Fruit fly (Drosophila melanogaster) whole organism: ENCODE results near the gene CG13297.

ENCODE experiments used
- Dll ChIP-seq: fragments of >200 bp; optimal IDR thresholded peaks from 2 replicates; lab custom pipeline; 2017
- psq ChIP-seq: fragments of >200 bp; optimal IDR thresholded peaks from 2 replicates; lab custom pipeline; 2017
- usp ChIP-seq: fragments of >200 bp; optimal IDR thresholded peaks from 2 replicates; lab custom pipeline; 2017; ENCODE audit warnings: missing biosample characterization, missing genetic modification characterization, mixed read lengths

DNA sequence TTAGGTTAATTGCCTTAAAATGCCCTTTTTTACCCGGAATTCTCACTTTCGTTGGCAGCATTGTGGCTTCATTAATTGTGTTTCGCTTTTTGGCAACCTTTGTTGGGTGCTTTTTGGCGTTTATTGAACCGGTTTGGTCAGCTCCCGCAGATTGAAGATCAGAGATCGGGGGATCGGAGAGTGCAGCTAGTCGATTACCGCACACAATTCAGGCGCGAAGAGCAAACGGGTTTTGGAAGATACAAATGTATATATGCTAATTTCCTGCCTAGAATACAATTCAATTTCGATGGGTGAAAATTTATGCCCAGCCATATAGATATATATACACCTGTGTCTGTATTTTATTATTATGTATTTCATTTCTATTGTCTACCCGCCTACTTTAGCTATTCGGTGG lies 15.6 kb downstream of the CG13297 start:
- no peak for TF ChIP-seq psq
- no peak for TF ChIP-seq usp
- no peak for TF ChIP-seq Dll (lab: Kevin White, UChicago)
